Fruit fly (Drosophila melanogaster) whole organism, adult: ENCODE data around the gene CG11537.

Experiments
- CG11617 ChIP-seq: fragments of 200-800 bp; sonication (Bioruptor generic); optimal IDR thresholded peaks from 2 replicates; lab custom pipeline; 2017; ENCODE audit warnings: mild to moderate bottlenecking, missing biosample characterization, missing genetic modification reagents, missing genetic modification characterization
- CG12768 ChIP-seq: fragments of 200-800 bp; sonication (Bioruptor generic); optimal IDR thresholded peaks from 2 replicates; lab custom pipeline; 2017; ENCODE audit warnings: missing biosample characterization, missing genetic modification characterization, mild to moderate bottlenecking, moderate library complexity, missing genetic modification reagents
- CG14711 ChIP-seq: fragments of 200-800 bp; sonication (Bioruptor generic); optimal IDR thresholded peaks from 2 replicates; lab custom pipeline; 2018; ENCODE audit warnings: missing biosample characterization, mild to moderate bottlenecking, missing genetic modification characterization, moderate library complexity
- CG1620 ChIP-seq: fragments of 200-800 bp; sonication (Bioruptor generic); optimal IDR thresholded peaks from 2 replicates; lab custom pipeline; 2016; ENCODE audit warnings: missing biosample characterization, missing genetic modification characterization
- CG33017 ChIP-seq: fragments of 200-800 bp; sonication (Bioruptor generic); optimal IDR thresholded peaks from 2 replicates; lab custom pipeline; 2018; ENCODE audit warnings: missing biosample characterization, mild to moderate bottlenecking, missing genetic modification characterization, moderate library complexity
- CG5204 ChIP-seq: fragments of 200-800 bp; sonication (Bioruptor generic); optimal IDR thresholded peaks from 2 replicates; lab custom pipeline; 2016; ENCODE audit warnings: missing biosample characterization, missing genetic modification characterization
- CG7045 ChIP-seq: fragments of 200-800 bp; sonication (Bioruptor generic); optimal IDR thresholded peaks from 2 replicates; lab custom pipeline; 2017; ENCODE audit warnings: missing biosample characterization, mild to moderate bottlenecking, missing genetic modification characterization
- CG7101 ChIP-seq: fragments of 200-800 bp; sonication (Bioruptor generic); optimal IDR thresholded peaks from 2 replicates; lab custom pipeline; 2018; ENCODE audit warnings: missing biosample characterization, mild to moderate bottlenecking, missing genetic modification characterization, moderate library complexity
- Clk ChIP-seq: fragments of 200-800 bp; sonication (Bioruptor generic); optimal IDR thresholded peaks from 2 replicates; lab custom pipeline; 2017; ENCODE audit warnings: missing biosample characterization, missing genetic modification characterization
- Crg-1 ChIP-seq: fragments of 200-800 bp; sonication (Bioruptor generic); optimal IDR thresholded peaks from 2 replicates; lab custom pipeline; 2016; ENCODE audit warnings: missing biosample characterization, missing genetic modification characterization
- Hr96 ChIP-seq: fragments of 200-800 bp; sonication (Bioruptor generic); optimal IDR thresholded peaks from 2 replicates; lab custom pipeline; 2016; ENCODE audit warnings: missing biosample characterization, missing genetic modification characterization
- Mnt ChIP-seq: fragments of 200-800 bp; sonication (Bioruptor generic); optimal IDR thresholded peaks from 2 replicates; lab custom pipeline; 2016; ENCODE audit warnings: missing biosample characterization, mild to moderate bottlenecking, missing genetic modification characterization
- bab1 ChIP-seq: fragments of 200-800 bp; sonication (Bioruptor generic); optimal IDR thresholded peaks from 3 replicates; lab custom pipeline; 2019; ENCODE audit warnings: missing biosample characterization, mild to moderate bottlenecking, missing genetic modification characterization, moderate library complexity
- cic ChIP-seq: fragments of 200-800 bp; sonication (Bioruptor generic); optimal IDR thresholded peaks from 2 replicates; lab custom pipeline; 2017; ENCODE audit warnings: missing biosample characterization, mild to moderate bottlenecking, missing genetic modification characterization, moderate library complexity
- cnc ChIP-seq, 2 experiments: fragments of >200 bp; optimal IDR thresholded peaks; 2 replicates each; lab custom pipeline; 2017
- kay ChIP-seq: fragments of 200-800 bp; sonication (Bioruptor generic); peaks from one replicate; lab custom pipeline; 2016; ENCODE audit warnings: missing biosample characterization, missing genetic modification characterization, borderline replicate concordance
- ovo ChIP-seq: fragments of 200-800 bp; sonication (Bioruptor generic); optimal IDR thresholded peaks from 2 replicates; lab custom pipeline; 2016; ENCODE audit warnings: missing biosample characterization, missing genetic modification characterization
- pad ChIP-seq: fragments of 200-800 bp; sonication (Bioruptor generic); optimal IDR thresholded peaks from 3 replicates; lab custom pipeline; 2017; ENCODE audit warnings: missing biosample characterization, missing genetic modification characterization, mild to moderate bottlenecking, moderate library complexity, missing genetic modification reagents
- tj ChIP-seq: fragments of 200-800 bp; sonication (Bioruptor generic); optimal IDR thresholded peaks from 3 replicates; lab custom pipeline; 2017; ENCODE audit warnings: missing biosample characterization, mild to moderate bottlenecking, missing genetic modification characterization, moderate library complexity
- toe ChIP-seq: fragments of 200-800 bp; sonication (Bioruptor generic); optimal IDR thresholded peaks from 2 replicates; lab custom pipeline; 2016; ENCODE audit warnings: missing biosample characterization, missing genetic modification characterization

Gene CG11537

DNA sequence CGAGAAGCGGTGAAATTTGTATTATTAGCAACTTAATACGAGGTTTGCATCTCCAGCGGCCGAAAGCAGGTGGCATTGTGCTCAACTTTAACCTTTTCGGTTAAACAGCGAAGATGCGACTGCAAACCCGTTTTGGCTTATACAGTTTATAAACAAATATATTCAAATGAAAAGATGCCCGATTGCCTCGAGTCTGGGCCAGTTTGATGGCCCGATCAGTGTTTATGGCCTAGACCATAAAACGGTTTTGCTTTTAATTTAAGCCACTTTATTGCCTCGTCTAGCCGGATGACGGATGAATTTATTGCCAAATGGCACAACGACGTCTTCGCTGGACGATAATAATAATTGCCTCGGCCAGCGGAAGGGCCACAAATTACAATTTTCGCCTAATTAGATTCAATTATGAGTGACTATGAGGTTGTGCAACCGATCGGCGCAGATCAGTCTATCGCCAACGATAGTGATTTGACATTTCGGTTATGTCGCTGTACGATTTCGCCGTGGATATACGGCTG lies 40.7 kb downstream of the CG11537 start:
- TF ChIP-seq cnc (optimal IDR thresholded peaks at IDR 0.05; lab: Kevin White, UChicago) (no peak), bab1 (GFP tag; lab: Kevin White, UChicago) (no peak), CG5204 (no peak), CG11617 (GFP tag; lab: Kevin White, UChicago) (no peak), cic (no peak), Mnt (no peak), ovo (GFP tag; lab: Kevin White, UChicago) (no peak), CG14711 (no peak), Crg-1 (no peak), Clk (GFP tag; lab: Kevin White, UChicago) (no peak), kay (GFP tag; lab: Kevin White, UChicago) (no peak), tj (GFP tag; lab: Kevin White, UChicago) (no peak), CG1620 (GFP tag; lab: Kevin White, UChicago) (no peak), CG33017 (tag; lab: Kevin White, UChicago) (no peak), CG7101 (tag; lab: Kevin White, UChicago) (no peak), toe (GFP tag; lab: Kevin White, UChicago) (no peak), CG7045 (GFP tag; lab: Kevin White, UChicago) (no peak), CG12768 (GFP tag; lab: Kevin White, UChicago) (no peak), Hr96 (GFP tag; lab: Kevin White, UChicago) (no peak), pad (GFP tag; lab: Kevin White, UChicago) (no peak)

DNA sequence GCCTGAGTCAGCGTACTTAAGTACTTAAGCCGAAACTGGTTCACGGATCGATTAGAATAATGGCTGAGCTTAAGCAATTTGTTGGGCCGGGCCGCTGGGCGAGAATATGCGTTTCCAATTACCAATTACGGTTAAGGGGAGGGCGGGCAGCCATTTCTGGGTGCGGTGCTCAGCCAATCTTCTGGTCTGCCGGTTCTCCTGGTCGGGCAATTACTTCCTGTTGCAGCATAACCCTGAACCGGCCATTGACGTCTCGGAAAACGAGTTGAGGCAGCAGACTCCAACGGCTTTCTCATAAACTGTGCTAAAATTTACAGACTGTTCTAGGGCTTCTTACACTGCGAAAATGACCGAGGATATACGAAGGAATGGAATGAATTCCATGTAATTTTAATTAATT lies 42.1 kb downstream of the CG11537 start:
- TF ChIP-seq bab1 (GFP tag; lab: Kevin White, UChicago) (no peak), cic (no peak), CG1620 (GFP tag; lab: Kevin White, UChicago) (no peak), Mnt (no peak), CG7101 (tag; lab: Kevin White, UChicago) (no peak), CG14711 (no peak), CG7045 (GFP tag; lab: Kevin White, UChicago) (no peak)

DNA sequence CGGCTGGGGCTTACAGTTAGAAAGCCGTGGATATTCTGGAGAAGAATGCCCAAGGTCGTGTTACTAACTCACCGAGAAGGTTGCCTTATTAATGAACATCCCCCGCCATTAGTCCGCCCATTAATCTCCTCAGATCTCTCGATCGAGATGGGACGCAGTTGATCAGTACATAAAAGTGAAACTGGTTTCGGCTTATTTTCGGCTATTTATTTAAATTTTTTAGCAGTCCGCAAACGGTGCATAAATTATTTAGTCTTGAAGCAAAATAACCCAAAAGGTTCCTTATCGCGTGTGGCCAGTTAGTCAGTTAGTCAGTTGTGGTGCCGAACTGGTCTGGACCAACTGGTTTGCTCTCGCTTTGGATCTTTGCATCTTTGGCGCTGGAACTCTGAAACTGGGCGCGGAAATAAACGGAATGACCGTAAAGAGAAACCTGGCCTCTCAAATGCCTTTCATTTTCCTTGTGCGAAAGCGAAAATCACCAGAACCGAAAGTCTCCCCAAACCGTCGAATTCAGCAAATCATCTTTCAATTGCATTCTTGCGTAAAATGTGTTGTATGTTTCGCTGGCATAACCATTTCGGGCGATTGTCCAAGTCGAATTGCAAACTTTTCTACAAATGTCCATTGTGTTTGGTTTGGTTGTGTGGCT lies 44.4 kb downstream of the CG11537 start:
- no peak for TF ChIP-seq CG14711
- TF ChIP-seq CG7101 (tag; lab: Kevin White, UChicago): no peak
- no peak for TF ChIP-seq CG7045 (GFP tag; lab: Kevin White, UChicago)
- no peak for TF ChIP-seq pad (GFP tag; lab: Kevin White, UChicago)
- TF ChIP-seq ovo (GFP tag; lab: Kevin White, UChicago): no peak
- TF ChIP-seq CG5204: no peak
- TF ChIP-seq Mnt: no peak
- TF ChIP-seq cnc (optimal IDR thresholded peaks at IDR 0.05; lab: Kevin White, UChicago): no peak

DNA sequence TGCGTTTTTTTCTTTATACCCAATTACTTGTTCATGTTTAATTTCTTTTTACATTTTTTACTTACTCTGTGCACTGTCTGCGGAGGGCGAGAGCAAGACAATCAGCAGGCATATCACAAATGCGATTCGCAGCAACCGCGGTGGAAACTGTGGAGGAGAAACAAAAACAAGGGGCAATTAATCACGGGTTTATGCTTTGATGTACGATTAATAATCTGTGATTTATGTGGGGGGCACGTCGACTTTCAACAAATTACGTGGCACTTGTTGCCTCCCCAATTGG lies 45.7 kb downstream of the CG11537 start:
- TF ChIP-seq toe (GFP tag; lab: Kevin White, UChicago) (no peak), CG1620 (GFP tag; lab: Kevin White, UChicago) (no peak), CG5204 (no peak), CG33017 (tag; lab: Kevin White, UChicago) (no peak), CG11617 (GFP tag; lab: Kevin White, UChicago) (no peak), bab1 (GFP tag; lab: Kevin White, UChicago) (no peak), Hr96 (GFP tag; lab: Kevin White, UChicago) (no peak), CG7045 (GFP tag; lab: Kevin White, UChicago) (no peak), pad (GFP tag; lab: Kevin White, UChicago) (no peak), ovo (GFP tag; lab: Kevin White, UChicago) (no peak), CG12768 (GFP tag; lab: Kevin White, UChicago) (no peak), cnc (optimal IDR thresholded peaks at IDR 0.05; lab: Kevin White, UChicago) (no peak), Clk (GFP tag; lab: Kevin White, UChicago) (no peak), CG7101 (tag; lab: Kevin White, UChicago) (no peak), cic (no peak), kay (GFP tag; lab: Kevin White, UChicago) (no peak), Crg-1 (no peak), Mnt (no peak)

DNA sequence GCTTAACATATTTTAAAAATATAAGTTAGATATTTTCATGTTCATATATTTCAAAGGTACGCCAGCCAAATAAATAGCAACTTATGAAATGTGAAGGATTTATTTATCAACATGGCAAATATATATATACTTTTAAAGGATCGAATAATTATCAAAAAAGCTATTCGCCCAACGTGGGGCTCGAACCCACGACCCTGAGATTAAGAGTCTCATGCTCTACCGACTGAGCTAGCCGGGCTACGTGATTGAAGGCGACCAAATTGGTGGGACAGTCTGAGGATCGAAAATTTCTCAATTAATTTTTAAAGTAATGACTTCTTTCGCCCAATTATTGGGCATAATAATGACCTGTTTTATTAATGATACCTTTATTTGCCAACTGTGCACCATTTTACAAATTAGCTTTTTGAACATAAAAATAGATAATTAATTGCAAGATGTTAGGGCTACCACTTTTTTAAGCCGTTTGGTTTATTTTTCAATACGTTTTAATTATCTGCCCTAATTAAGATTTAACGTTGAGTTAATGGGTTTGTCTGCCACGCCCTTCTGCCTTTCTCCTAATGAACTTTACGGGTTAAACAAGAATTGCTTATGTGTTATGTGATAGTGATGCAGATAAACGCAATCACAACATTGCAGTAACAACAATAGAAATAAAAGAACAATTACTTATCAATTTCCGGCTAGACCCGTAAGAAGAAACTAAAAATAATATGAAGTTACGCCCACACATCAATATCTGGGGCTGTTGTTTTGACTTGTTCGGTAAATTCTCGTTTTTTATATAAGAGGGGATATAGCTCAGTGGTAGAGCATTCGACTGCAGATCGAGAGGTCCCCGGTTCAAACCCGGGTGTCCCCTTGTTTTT lies 46.3 kb downstream of the CG11537 start:
- TF ChIP-seq Clk (GFP tag; lab: Kevin White, UChicago) (no peak), ovo (GFP tag; lab: Kevin White, UChicago) (no peak), kay (GFP tag; lab: Kevin White, UChicago) (peak; percentile 2)

DNA sequence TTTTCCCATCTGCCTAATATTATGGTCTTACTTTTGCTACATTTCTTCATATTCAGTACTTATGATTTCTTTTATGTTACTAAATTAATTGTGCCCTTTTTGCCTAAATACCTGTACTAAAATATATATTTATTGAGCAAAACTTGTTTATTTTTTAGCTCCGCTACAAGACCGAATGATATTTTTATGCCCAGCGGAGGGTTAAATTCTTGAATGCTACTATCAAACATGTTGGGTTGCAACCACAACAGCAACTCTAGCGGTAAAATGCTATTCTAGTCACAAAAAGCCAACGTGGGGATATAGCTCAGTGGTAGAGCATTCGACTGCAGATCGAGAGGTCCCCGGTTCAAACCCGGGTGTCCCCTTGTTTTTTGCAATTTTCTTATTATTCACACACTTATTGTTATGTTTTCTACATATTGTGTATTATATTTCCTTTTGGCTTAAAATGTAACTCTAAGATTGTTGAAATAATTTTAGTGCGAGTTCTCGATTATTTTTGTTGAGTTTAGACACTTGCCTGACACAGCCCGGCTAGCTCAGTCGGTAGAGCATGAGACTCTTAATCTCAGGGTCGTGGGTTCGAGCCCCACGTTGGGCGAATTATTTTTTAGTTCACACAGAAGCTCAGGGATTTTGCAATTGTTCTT lies 47.1 kb downstream of the CG11537 start:
- TF ChIP-seq CG11617 (GFP tag; lab: Kevin White, UChicago) (no peak), cic (no peak), CG5204 (no peak), cnc (optimal IDR thresholded peaks at IDR 0.05; lab: Kevin White, UChicago) (no peak), pad (GFP tag; lab: Kevin White, UChicago) (no peak), tj (GFP tag; lab: Kevin White, UChicago) (no peak), Mnt (no peak), Hr96 (GFP tag; lab: Kevin White, UChicago) (no peak), kay (GFP tag; lab: Kevin White, UChicago) (no peak), CG33017 (tag; lab: Kevin White, UChicago) (no peak), bab1 (GFP tag; lab: Kevin White, UChicago) (no peak), toe (GFP tag; lab: Kevin White, UChicago) (no peak), CG1620 (GFP tag; lab: Kevin White, UChicago) (no peak), CG7101 (tag; lab: Kevin White, UChicago) (peak; percentile 21), Crg-1 (no peak), ovo (GFP tag; lab: Kevin White, UChicago) (no peak), CG7045 (GFP tag; lab: Kevin White, UChicago) (peak; percentile 29), CG14711 (no peak), CG12768 (GFP tag; lab: Kevin White, UChicago) (peak; percentile 55), Clk (GFP tag; lab: Kevin White, UChicago) (no peak)
